Fruit fly (Drosophila melanogaster): ENCODE data around the gene Or85f.

- TF ChIP-seq slbo (GFP tag; IDR thresholded peaks at IDR 0.05) (peak; percentile 8; the same call in 1 of the 2 replicates), tll (GFP tag; optimal IDR thresholded peaks at IDR 0.05) (no peak), Jarid2 (GFP tag; optimal IDR thresholded peaks at IDR 0.05) (no peak), CG4820 (GFP tag; optimal IDR thresholded peaks at IDR 0.05) (peak; percentile 14), CG8281 (tag; optimal IDR thresholded peaks at IDR 0.05) (no peak), CG9215 (GFP tag; IDR thresholded peaks at IDR 0.05) (no peak), cwo (GFP tag; optimal IDR thresholded peaks at IDR 0.05) (no peak), tin (GFP tag; optimal IDR thresholded peaks at IDR 0.05) (no peak), Poxn (GFP tag; IDR thresholded peaks at IDR 0.05) (no peak), PHDP (tag; optimal IDR thresholded peaks at IDR 0.05) (no peak), Bteb2 (GFP tag; optimal IDR thresholded peaks at IDR 0.05) (no peak), br (optimal IDR thresholded peaks at IDR 0.05) (no peak), CG11398 (GFP tag; optimal IDR thresholded peaks at IDR 0.05) (no peak), row (GFP tag; IDR thresholded peaks at IDR 0.05) (peak; percentile 41; the same call in 2 of the 3 replicates)
Observed at dm6 chr3R:9420439-9421234, 22.6 kb downstream of the Or85f start.
